Worm (Caenorhabditis elegans) whole organism, young adult: ENCODE data around the gene K03H1.12.

Experiments used
- T07F8.4 ChIP-seq: sonication (generic microtip); optimal IDR thresholded peaks from 2 replicates; lab custom pipeline; 2016; ENCODE audit warnings: mild to moderate bottlenecking, missing genetic modification characterization, moderate library complexity, missing compliant biosample characterization
- efl-1 ChIP-seq: fragments of 150-350 bp; optimal IDR thresholded peaks from 2 replicates; lab custom pipeline; 2014; ENCODE audit warnings: missing biosample characterization, missing genetic modification reagents, missing genetic modification characterization
- let-526 ChIP-seq: fragments of 200-800 bp; sonication (Bioruptor generic); IDR thresholded peaks from 2 replicates; pipeline ENCODE4 v1.3.6; 2022; ENCODE audit warnings: missing genetic modification reagents, missing genetic modification characterization, missing compliant biosample characterization

DNA sequence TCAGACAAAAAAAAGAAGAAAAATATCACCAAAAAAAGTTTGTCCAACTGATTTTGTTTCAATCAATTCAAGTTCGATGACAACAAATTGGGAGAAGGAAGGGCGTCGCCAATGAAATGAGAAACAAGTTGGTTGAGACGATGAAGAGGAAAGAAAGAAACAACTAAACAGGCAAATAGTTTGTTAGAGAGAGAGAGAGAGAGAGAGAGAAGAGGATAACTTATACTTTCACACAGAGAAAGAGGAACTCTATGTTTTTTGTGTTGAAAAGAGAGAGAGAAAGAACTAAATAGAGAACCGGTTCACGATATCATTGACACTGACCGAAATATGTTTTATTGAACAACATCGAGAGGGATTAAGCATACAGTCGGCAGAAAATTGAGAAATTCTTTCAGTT lies 33.9 kb upstream of the K03H1.12 start:
- no peak for TF ChIP-seq T07F8.4 (tag; lab: Kevin White, UChicago)
- no peak for TF ChIP-seq efl-1 (GFP tag; lab: Kevin White, UChicago)
- TF ChIP-seq let-526 (GFP tag; lab: Robert Waterston, UW) = no peak
